Worm (Caenorhabditis elegans) whole organism, L4 larva: ENCODE measurements around the gene R09B5.11.

ENCODE experiments used
- fkh-10 ChIP-seq: fragments of 150-350 bp; optimal IDR thresholded peaks from 2 replicates; lab custom pipeline; 2014; ENCODE audit warnings: missing biosample characterization, missing genetic modification reagents, missing genetic modification characterization
- rbr-2 ChIP-seq: sonication (generic microtip); optimal IDR thresholded peaks from 2 replicates; lab custom pipeline; 2016; ENCODE audit warnings: missing genotype, missing genetic modification characterization, missing compliant biosample characterization
- unc-39 ChIP-seq: sonication (generic microtip); optimal IDR thresholded peaks from 2 replicates; lab custom pipeline; 2017; ENCODE audit warnings: missing biosample characterization, missing genetic modification characterization
- zip-11 ChIP-seq: fragments of 200-800 bp; sonication (Bioruptor generic); IDR thresholded peaks from 2 replicates; pipeline ENCODE4 v1.3.6; 2022; ENCODE audit warnings: missing genetic modification characterization, missing compliant biosample characterization

- TF ChIP-seq fkh-10 (no peak), unc-39 (tag; lab: Kevin White, UChicago) (no peak), rbr-2 (tag; lab: Kevin White, UChicago) (peak; percentile 84), zip-11 (GFP tag; lab: Robert Waterston, UW) (no peak)
Observed at ce11 chrV:1474486-1475125, 35.6 kb downstream of the R09B5.11 start, which contains the start of the genes F53E2.2 and unc-60.
